Worm (Caenorhabditis elegans) whole organism, young adult: ENCODE results near the gene tbc-14.

Experiments used
- C17E4.6 ChIP-seq: fragments of 200-800 bp; sonication (Bioruptor generic); IDR thresholded peaks from 2 replicates; pipeline ENCODE4 v1.3.6; 2022; ENCODE audit warnings: missing genetic modification reagents, missing genetic modification characterization, missing compliant biosample characterization
- D2030.7 ChIP-seq: fragments of 200-800 bp; sonication (Bioruptor generic); IDR thresholded peaks from 2 replicates; pipeline ENCODE4 v1.3.6; 2022; ENCODE audit warnings: missing genetic modification reagents, missing genetic modification characterization, missing compliant biosample characterization
- F10E7.11 ChIP-seq: sonication (generic microtip); optimal IDR thresholded peaks from 2 replicates; lab custom pipeline; 2017; ENCODE audit warnings: mild to moderate bottlenecking, missing genetic modification characterization, moderate library complexity, missing compliant biosample characterization
- F23B12.7 ChIP-seq: sonication (generic microtip); optimal IDR thresholded peaks from 2 replicates; lab custom pipeline; 2017; ENCODE audit warnings: missing genetic modification characterization, mild to moderate bottlenecking, missing compliant biosample characterization, antibody characterized with exemption, moderate library complexity; ENCODE audit not compliant: insufficient read depth
- F33H1.4 ChIP-seq: fragments of 200-800 bp; sonication (Bioruptor generic); IDR thresholded peaks from 2 replicates; pipeline ENCODE4 v1.3.6; 2022; ENCODE audit warnings: missing genetic modification reagents, missing genetic modification characterization, missing compliant biosample characterization
- F37B4.10 ChIP-seq: fragments of 200-800 bp; sonication (Bioruptor generic); IDR thresholded peaks from 2 replicates; pipeline ENCODE4 v1.3.6; 2022; ENCODE audit warnings: missing genetic modification characterization, missing compliant biosample characterization
- F39B2.1 ChIP-seq: fragments of 200-800 bp; sonication (Bioruptor generic); IDR thresholded peaks from 2 replicates; pipeline ENCODE4 v1.3.6; 2022; ENCODE audit warnings: missing genetic modification reagents, missing genetic modification characterization, missing compliant biosample characterization
- F55B11.4 ChIP-seq: sonication (generic microtip); optimal IDR thresholded peaks from 2 replicates; lab custom pipeline; 2016; ENCODE audit warnings: missing compliant biosample characterization, missing genetic modification characterization, borderline replicate concordance; ENCODE audit not compliant: insufficient read depth
- F57A8.1 ChIP-seq: fragments of 200-800 bp; sonication (Bioruptor generic); optimal IDR thresholded peaks from 2 replicates; lab custom pipeline; 2018; ENCODE audit warnings: mild to moderate bottlenecking, missing genetic modification characterization, moderate library complexity, missing compliant biosample characterization
- Y53F4B.3 ChIP-seq: fragments of 200-800 bp; sonication (Bioruptor generic); IDR thresholded peaks from 2 replicates; pipeline ENCODE4 v1.3.6; 2022; ENCODE audit warnings: missing genetic modification reagents, missing genetic modification characterization, missing compliant biosample characterization
- Y67H2A.10 ChIP-seq: fragments of 200-800 bp; sonication (Bioruptor generic); conservative IDR thresholded peaks from 2 replicates; pipeline ENCODE4 v1.3.6; 2022; ENCODE audit warnings: missing genetic modification reagents, missing genetic modification characterization, missing compliant biosample characterization
- Y95B8A.8 ChIP-seq: fragments of 200-800 bp; sonication (Bioruptor generic); IDR thresholded peaks from 2 replicates; pipeline ENCODE4 v1.3.6; 2022; ENCODE audit warnings: missing genetic modification reagents, missing genetic modification characterization, missing compliant biosample characterization
- ama-1 ChIP-seq, 3 experiments: fragments of 150-350 bp in 1 of 3; sonication (generic microtip) in 2 of 3; optimal IDR thresholded peaks; 2 replicates each; lab custom pipeline; 2014 to 2018; ENCODE audit warnings: missing biosample characterization in 2 of 3, missing genetic modification characterization in 2 of 3, missing genetic modification reagents in 2 of 3
- atf-7 ChIP-seq: sonication (generic microtip); optimal IDR thresholded peaks from 2 replicates; lab custom pipeline; 2017; ENCODE audit warnings: mild to moderate bottlenecking, missing genetic modification characterization, missing compliant biosample characterization
- athp-1 ChIP-seq: sonication (generic microtip); optimal IDR thresholded peaks from 2 replicates; lab custom pipeline; 2017; ENCODE audit warnings: mild to moderate bottlenecking, missing genetic modification characterization, missing compliant biosample characterization
- attf-5 ChIP-seq: fragments of 200-800 bp; sonication (Bioruptor generic); optimal IDR thresholded peaks from 2 replicates; lab custom pipeline; 2018; ENCODE audit warnings: mild to moderate bottlenecking, missing genetic modification characterization, missing compliant biosample characterization
- attf-6 ChIP-seq: fragments of 200-800 bp; sonication (Bioruptor generic); IDR thresholded peaks from 2 replicates; pipeline ENCODE4 v1.3.6; 2022; ENCODE audit warnings: missing genetic modification reagents, missing genetic modification characterization, missing compliant biosample characterization
- bed-2 ChIP-seq: fragments of 200-800 bp; sonication (Bioruptor generic); IDR thresholded peaks from 2 replicates; pipeline ENCODE4 v1.3.6; 2022; ENCODE audit warnings: missing genetic modification reagents, missing genetic modification characterization, missing compliant biosample characterization
- ccch-3 ChIP-seq: fragments of 200-800 bp; sonication (Bioruptor generic); optimal IDR thresholded peaks from 2 replicates; lab custom pipeline; 2018; ENCODE audit warnings: mild to moderate bottlenecking, missing genetic modification characterization, missing compliant biosample characterization
- cebp-1 ChIP-seq, 2 experiments: fragments of 200-800 bp in 1 of 2; sonication (Bioruptor generic) in 1 of 2; sonication (generic microtip) in 1 of 2; IDR thresholded peaks in 1 of 2; optimal IDR thresholded peaks in 1 of 2; 2 replicates each; pipeline versions ENCODE4 v1.3.6 to Lab custom; 2017 to 2022; ENCODE audit warnings: missing compliant biosample characterization in 2 of 2, missing genetic modification characterization in 2 of 2, mild to moderate bottlenecking in 1 of 2, missing genetic modification reagents in 1 of 2, moderate library complexity in 1 of 2
- chd-7 ChIP-seq: sonication (generic microtip); optimal IDR thresholded peaks from 2 replicates; lab custom pipeline; 2016; ENCODE audit warnings: mild to moderate bottlenecking, missing genetic modification characterization, moderate library complexity, missing compliant biosample characterization
- die-1 ChIP-seq: sonication (generic microtip); optimal IDR thresholded peaks from 2 replicates; lab custom pipeline; 2016; ENCODE audit warnings: missing genotype, mild to moderate bottlenecking, missing genetic modification characterization, missing compliant biosample characterization
- dpff-1 ChIP-seq: sonication (generic microtip); optimal IDR thresholded peaks from 2 replicates; lab custom pipeline; 2017; ENCODE audit warnings: mild to moderate bottlenecking, missing genetic modification characterization, missing compliant biosample characterization
- dpl-1 ChIP-seq: fragments of 150-350 bp; optimal IDR thresholded peaks from 2 replicates; lab custom pipeline; 2014; ENCODE audit warnings: missing biosample characterization, missing genetic modification reagents, missing genetic modification characterization
- egl-18 ChIP-seq: fragments of 200-800 bp; sonication (Bioruptor generic); IDR thresholded peaks from 2 replicates; pipeline ENCODE4 v1.3.6; 2022; ENCODE audit warnings: missing genetic modification reagents, missing genetic modification characterization, missing compliant biosample characterization
- egrh-3 ChIP-seq: fragments of 200-800 bp; sonication (Bioruptor generic); IDR thresholded peaks from 2 replicates; pipeline ENCODE4 v1.3.6; 2022; ENCODE audit warnings: missing genetic modification reagents, missing genetic modification characterization, missing compliant biosample characterization
- ekl-4 ChIP-seq: fragments of 200-800 bp; sonication (Bioruptor generic); IDR thresholded peaks from 2 replicates; pipeline ENCODE4 v1.3.6; 2022; ENCODE audit warnings: missing genetic modification reagents, missing genetic modification characterization, missing compliant biosample characterization
- gei-17 ChIP-seq: fragments of 200-800 bp; sonication (Bioruptor generic); optimal IDR thresholded peaks from 2 replicates; lab custom pipeline; 2018; ENCODE audit warnings: mild to moderate bottlenecking, missing genetic modification characterization, missing compliant biosample characterization
- hmg-1.2 ChIP-seq: fragments of 200-800 bp; sonication (Bioruptor generic); IDR thresholded peaks from 2 replicates; pipeline ENCODE4 v1.3.6; 2022; ENCODE audit warnings: missing genetic modification reagents, missing genetic modification characterization, missing compliant biosample characterization
- hsf-1 ChIP-seq: fragments of 200-800 bp; sonication (Bioruptor generic); IDR thresholded peaks from 2 replicates; pipeline ENCODE4 v1.3.6; 2022; ENCODE audit warnings: missing genetic modification reagents, missing genetic modification characterization, missing compliant biosample characterization
- let-526 ChIP-seq: fragments of 200-800 bp; sonication (Bioruptor generic); IDR thresholded peaks from 2 replicates; pipeline ENCODE4 v1.3.6; 2022; ENCODE audit warnings: missing genetic modification reagents, missing genetic modification characterization, missing compliant biosample characterization
- lin-35 ChIP-seq, 3 experiments: fragments of 150-350 bp in 2 of 3; sonication (generic microtip) in 1 of 3; optimal IDR thresholded peaks; 2 replicates each; lab custom pipeline; 2014 to 2018; ENCODE audit warnings: missing biosample characterization in 3 of 3, missing genetic modification characterization in 3 of 3, missing genetic modification reagents in 3 of 3
- lin-40 ChIP-seq: sonication (generic microtip); optimal IDR thresholded peaks from 2 replicates; lab custom pipeline; 2016; ENCODE audit warnings: missing genetic modification characterization, mild to moderate bottlenecking, missing compliant biosample characterization, missing genotype, missing genetic modification reagents
- lin-54 ChIP-seq: fragments of 200-800 bp; sonication (Bioruptor generic); optimal IDR thresholded peaks from 2 replicates; lab custom pipeline; 2018; ENCODE audit warnings: mild to moderate bottlenecking, missing genetic modification characterization, missing compliant biosample characterization
- madf-10 ChIP-seq: sonication (generic microtip); optimal IDR thresholded peaks from 2 replicates; lab custom pipeline; 2016; ENCODE audit warnings: mild to moderate bottlenecking, missing genetic modification characterization, missing compliant biosample characterization
- madf-8 ChIP-seq: fragments of 200-800 bp; sonication (Bioruptor generic); conservative IDR thresholded peaks from 2 replicates; pipeline ENCODE4 v1.3.6; 2022; ENCODE audit warnings: missing genetic modification reagents, missing genetic modification characterization, missing compliant biosample characterization
- mcd-1 ChIP-seq: fragments of 200-800 bp; sonication (Bioruptor generic); IDR thresholded peaks from 2 replicates; pipeline ENCODE4 v1.3.6; 2022; ENCODE audit warnings: missing genetic modification reagents, missing genetic modification characterization, missing compliant biosample characterization
- mes-4 ChIP-seq: sonication (generic microtip); optimal IDR thresholded peaks from 2 replicates; lab custom pipeline; 2016; ENCODE audit warnings: missing genotype, missing genetic modification characterization, missing compliant biosample characterization
- mxl-1 ChIP-seq: sonication (generic microtip); optimal IDR thresholded peaks from 2 replicates; lab custom pipeline; 2016; ENCODE audit warnings: missing genetic modification characterization, missing compliant biosample characterization
- nhr-80 ChIP-seq: sonication (generic microtip); optimal IDR thresholded peaks from 2 replicates; lab custom pipeline; 2016; ENCODE audit warnings: missing genetic modification characterization, missing compliant biosample characterization
- rcor-1 ChIP-seq: fragments of 200-800 bp; sonication (Bioruptor generic); IDR thresholded peaks from 2 replicates; pipeline ENCODE4 v1.3.6; 2022; ENCODE audit warnings: missing genetic modification reagents, missing genetic modification characterization, missing compliant biosample characterization
- sdz-38 ChIP-seq: sonication (generic microtip); optimal IDR thresholded peaks from 2 replicates; lab custom pipeline; 2016; ENCODE audit warnings: missing genotype, missing genetic modification characterization, missing compliant biosample characterization
- snpc-1.1 ChIP-seq: sonication (generic microtip); optimal IDR thresholded peaks from 2 replicates; lab custom pipeline; 2017; ENCODE audit warnings: missing genetic modification characterization, mild to moderate bottlenecking, missing compliant biosample characterization, antibody characterized with exemption, moderate library complexity, missing genotype, missing genetic modification reagents; ENCODE audit not compliant: insufficient read depth
- snpc-3.4 ChIP-seq: sonication (generic microtip); optimal IDR thresholded peaks from 2 replicates; lab custom pipeline; 2017; ENCODE audit warnings: missing genetic modification characterization, mild to moderate bottlenecking, missing compliant biosample characterization, antibody characterized with exemption, moderate library complexity, missing genotype, missing genetic modification reagents
- tbp1 ChIP-seq: fragments of 200-800 bp; sonication (Bioruptor generic); optimal IDR thresholded peaks from 2 replicates; lab custom pipeline; 2018; ENCODE audit warnings: mild to moderate bottlenecking, missing genetic modification characterization, missing compliant biosample characterization
- unc-62 ChIP-seq: fragments of 150-350 bp; optimal IDR thresholded peaks from 2 replicates; lab custom pipeline; 2014; ENCODE audit warnings: missing biosample characterization, missing genetic modification reagents, missing genetic modification characterization
- zim-3 ChIP-seq: sonication (generic microtip); optimal IDR thresholded peaks from 2 replicates; lab custom pipeline; 2017; ENCODE audit warnings: mild to moderate bottlenecking, missing genetic modification characterization, moderate library complexity, missing compliant biosample characterization
- ztf-26 ChIP-seq: sonication (generic microtip); optimal IDR thresholded peaks from 2 replicates; lab custom pipeline; 2017; ENCODE audit warnings: missing genetic modification characterization, missing compliant biosample characterization
- ztf-6 ChIP-seq: fragments of 200-800 bp; sonication (Bioruptor generic); IDR thresholded peaks from 2 replicates; pipeline ENCODE4 v1.3.6; 2022; ENCODE audit warnings: missing genetic modification reagents, missing genetic modification characterization, missing compliant biosample characterization

The tbc-14 gene

DNA sequence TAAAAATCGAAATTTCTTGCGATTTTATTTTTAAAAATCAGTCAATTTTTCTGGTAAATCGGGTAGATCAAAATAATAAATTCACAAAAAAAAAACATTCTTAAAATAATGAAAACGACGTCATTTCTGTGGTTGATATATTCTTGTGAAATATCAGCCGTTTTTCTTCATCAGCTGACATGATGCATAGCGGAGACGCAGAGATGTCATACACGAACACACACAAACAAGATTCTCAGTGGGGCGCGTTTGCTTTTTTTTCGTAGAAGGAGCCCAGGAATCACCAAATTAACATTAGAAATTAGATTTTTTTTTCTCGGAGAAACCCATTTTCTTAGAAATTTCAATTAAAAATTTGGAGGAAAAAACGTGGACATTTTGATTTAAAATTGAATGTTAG is 275 bp upstream of the tbc-14 start (continued):
- TF ChIP-seq ztf-6 (GFP tag; lab: Robert Waterston, UW): no peak
- peak; percentile 42 for TF ChIP-seq lin-54
- TF ChIP-seq hsf-1: no peak
- TF ChIP-seq tbp1 (GFP tag; lab: Kevin White, UChicago): peak; percentile 28
- no peak for TF ChIP-seq Y53F4B.3
- TF ChIP-seq mcd-1 (GFP tag; lab: Robert Waterston, UW): peak; percentile 92
- TF ChIP-seq mxl-1 (tag; lab: Kevin White, UChicago): no peak
- TF ChIP-seq chd-7 (tag; lab: Kevin White, UChicago): no peak
- TF ChIP-seq unc-62 (GFP tag; lab: Kevin White, UChicago): no peak
- TF ChIP-seq ama-1 (optimal IDR thresholded peaks at IDR 0.05; lab: Kevin White, UChicago): no peak
- TF ChIP-seq ama-1 (GFP tag; optimal IDR thresholded peaks at IDR 0.05; lab: Kevin White, UChicago): no peak
- no peak for TF ChIP-seq F39B2.1 (GFP tag; lab: Robert Waterston, UW)
- TF ChIP-seq ztf-26 (tag; lab: Kevin White, UChicago): peak; percentile 53
- no peak for TF ChIP-seq rcor-1
- TF ChIP-seq F37B4.10: no peak
- peak; percentile 52 for TF ChIP-seq atf-7
- no peak for TF ChIP-seq sdz-38
- TF ChIP-seq snpc-3.4 (tag; lab: Kevin White, UChicago): no peak
- no peak for TF ChIP-seq athp-1 (tag; lab: Kevin White, UChicago)
- TF ChIP-seq egrh-3 (GFP tag; lab: Robert Waterston, UW): no peak
- peak in 1 of 3 experiments; percentile 37 for TF ChIP-seq lin-35 (GFP tag; optimal IDR thresholded peaks at IDR 0.05; lab: Kevin White, UChicago)
- TF ChIP-seq dpl-1 (GFP tag; lab: Kevin White, UChicago): no peak
- no peak for TF ChIP-seq attf-6
- 0 out of 2 replicates have a peak, but pooled peaks have one; percentile 43 for TF ChIP-seq ekl-4
- no peak for TF ChIP-seq die-1 (tag; lab: Kevin White, UChicago)
- no peak for TF ChIP-seq bed-2 (GFP tag; lab: Robert Waterston, UW)
- peak; percentile 87 for TF ChIP-seq attf-5
- TF ChIP-seq nhr-80: peak; percentile 70
- peak; percentile 81 for TF ChIP-seq cebp-1 (GFP tag; IDR thresholded peaks at IDR 0.05; lab: Robert Waterston, UW)
- peak; percentile 92 for TF ChIP-seq cebp-1 (tag; optimal IDR thresholded peaks at IDR 0.05; lab: Kevin White, UChicago)
- TF ChIP-seq C17E4.6 (GFP tag; lab: Robert Waterston, UW): no peak
- no peak for TF ChIP-seq F57A8.1
- peak; percentile 65 for TF ChIP-seq hmg-1.2 (GFP tag; lab: Robert Waterston, UW)
- TF ChIP-seq zim-3 (tag; lab: Kevin White, UChicago): no peak
- peak; percentile 23 for TF ChIP-seq madf-10 (tag; lab: Kevin White, UChicago)
- peak; percentile 67 for TF ChIP-seq F23B12.7
- TF ChIP-seq egl-18 (GFP tag; lab: Robert Waterston, UW): no peak
- TF ChIP-seq F55B11.4 (tag; lab: Kevin White, UChicago): no peak
- no peak for TF ChIP-seq mes-4 (tag; lab: Kevin White, UChicago)
- TF ChIP-seq F10E7.11 (tag; lab: Kevin White, UChicago): no peak
- no peak for TF ChIP-seq ccch-3 (GFP tag; lab: Kevin White, UChicago)
- TF ChIP-seq Y95B8A.8: no peak
- no peak for TF ChIP-seq D2030.7 (GFP tag; lab: Robert Waterston, UW)
- no peak for TF ChIP-seq madf-8 (GFP tag; lab: Robert Waterston, UW)
- TF ChIP-seq gei-17 (GFP tag; lab: Kevin White, UChicago): no peak
- TF ChIP-seq snpc-1.1: no peak
- TF ChIP-seq let-526 (GFP tag; lab: Robert Waterston, UW): no peak
- TF ChIP-seq lin-40 (tag; lab: Kevin White, UChicago): peak; percentile 69
- TF ChIP-seq F33H1.4 (GFP tag; lab: Robert Waterston, UW): no peak
- no peak for TF ChIP-seq Y67H2A.10 (GFP tag; lab: Robert Waterston, UW)
- no peak for TF ChIP-seq dpff-1 (tag; lab: Kevin White, UChicago)
